Worm (Caenorhabditis elegans): Measurements from ENCODE around the gene odc-1.

Gene odc-1

DNA sequence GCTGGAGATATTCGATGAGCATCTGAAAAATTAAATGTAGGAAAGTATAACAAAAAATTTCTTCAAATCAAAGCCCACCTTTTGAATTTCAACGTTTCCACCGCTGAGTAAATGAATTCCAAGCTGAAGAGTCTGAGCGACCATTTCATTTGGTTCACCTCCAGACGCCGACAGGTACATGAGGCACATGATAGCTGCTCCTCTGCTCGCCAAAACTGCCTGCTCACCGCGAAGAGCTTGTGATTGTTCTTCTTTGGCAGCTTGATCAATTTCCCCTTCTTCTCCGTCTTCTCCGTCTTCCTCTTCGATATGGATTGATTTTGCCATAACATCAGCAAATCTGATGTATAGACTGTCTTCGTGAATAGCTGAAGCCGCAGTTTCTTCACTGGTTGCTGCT is 6.4 kb upstream of the odc-1 start:
- TF ChIP-seq daf-12 (tag; optimal IDR thresholded peaks at IDR 0.05) = no peak

DNA sequence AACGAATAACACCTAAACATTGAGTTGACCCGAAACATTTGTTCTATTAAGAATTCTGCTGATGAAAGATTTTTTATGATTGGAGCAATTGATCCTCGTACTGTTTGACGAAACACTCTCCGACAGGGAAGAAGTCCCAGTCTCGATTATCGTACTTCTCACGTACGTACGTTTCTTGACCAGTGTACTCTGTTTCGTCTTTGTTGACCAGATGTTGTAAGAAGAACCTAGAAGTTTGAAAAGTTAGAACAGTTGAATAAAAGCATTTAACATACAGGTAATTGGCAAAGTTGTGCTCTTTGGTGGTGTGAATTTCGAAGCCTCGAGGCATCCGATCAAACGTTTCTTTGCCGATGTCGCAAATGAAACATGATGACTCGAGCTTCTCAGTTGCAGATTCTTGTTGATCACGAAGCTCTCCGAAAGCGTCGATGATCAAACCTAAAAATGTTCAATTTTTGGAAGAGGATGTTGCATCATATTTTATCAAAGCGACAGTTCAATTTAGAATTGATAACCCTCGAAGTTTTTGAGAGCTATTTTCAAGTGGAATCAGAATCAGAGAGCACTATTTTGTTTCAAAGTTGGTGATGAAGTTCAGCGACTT is 2.0 kb upstream of the odc-1 start:
- TF ChIP-seq aly-2 (tag; optimal IDR thresholded peaks at IDR 0.05) (no peak), ceh-82 (tag; optimal IDR thresholded peaks at IDR 0.05) (no peak), ztf-11 (tag; optimal IDR thresholded peaks at IDR 0.05) (no peak), pha-4 (tag; optimal IDR thresholded peaks at IDR 0.05) (no peak), elt-2 (tag; optimal IDR thresholded peaks at IDR 0.05) (no peak), eor-1 (tag; optimal IDR thresholded peaks at IDR 0.05) (no peak)

DNA sequence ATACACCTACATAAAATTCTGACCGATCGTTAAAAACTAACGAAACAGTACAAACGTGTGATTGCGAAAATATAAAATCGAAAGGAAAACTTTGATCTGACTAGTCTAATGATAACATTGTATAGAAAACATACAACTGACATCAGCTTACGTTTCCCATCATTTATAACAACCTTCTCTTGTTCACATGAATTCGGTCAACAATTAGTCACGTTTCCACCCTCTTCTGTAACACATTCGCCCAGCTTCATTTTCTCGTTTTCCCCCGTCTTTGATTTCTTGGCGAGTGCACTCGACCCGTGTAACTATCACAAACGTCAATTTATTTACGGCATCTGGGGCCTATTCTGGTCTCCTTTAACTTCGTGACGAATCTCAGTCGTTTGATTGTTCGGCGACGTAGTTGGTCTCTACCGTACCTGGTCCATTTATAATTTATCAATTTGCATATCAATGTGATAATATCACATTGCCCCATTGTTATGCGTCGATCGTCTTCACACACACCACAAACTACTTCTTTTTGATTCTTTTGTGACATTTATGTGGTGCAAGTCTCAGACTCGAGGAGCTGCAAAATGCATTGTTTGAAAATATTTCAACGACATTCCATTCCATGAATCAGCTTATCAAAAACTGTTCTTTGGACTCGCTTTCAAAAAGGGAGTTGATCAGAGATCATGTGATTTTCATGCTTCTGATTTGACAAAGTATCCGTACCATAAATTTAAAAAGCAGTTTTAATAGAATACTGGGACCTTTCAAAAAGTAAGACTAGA is 980 bp upstream of the odc-1 start:
- TF ChIP-seq nhr-25 (tag; optimal IDR thresholded peaks at IDR 0.05) = peak; percentile 39
- no peak for TF ChIP-seq pqm-1 (tag; optimal IDR thresholded peaks at IDR 0.05)
- TF ChIP-seq elt-2 (tag; optimal IDR thresholded peaks at IDR 0.05) = peak; percentile 46

DNA sequence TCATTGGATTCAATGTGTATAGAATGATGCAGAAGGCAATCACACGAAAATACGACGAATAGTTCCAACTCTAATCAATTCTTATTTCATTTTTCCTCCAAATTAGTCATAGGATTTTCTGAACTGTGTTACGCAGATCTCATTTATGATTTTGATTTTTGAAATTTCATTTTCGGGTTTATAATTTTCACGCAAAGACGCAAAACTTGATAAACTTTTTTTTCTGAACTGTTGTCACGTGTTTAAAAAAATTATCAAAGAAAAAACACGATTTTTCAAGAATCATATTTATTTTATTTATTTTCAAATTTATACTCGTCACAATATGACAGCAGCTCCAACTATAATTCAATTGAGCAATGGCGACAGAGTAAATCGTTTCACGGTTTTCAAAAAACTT is 3.3 kb downstream of the odc-1 start, which contains the start of gene K11C4.1:
Gene K11C4.1 (plus strand): TSS at position 301 of the 400 bp plus-strand sequence.
- no peak for TF ChIP-seq nhr-77 (tag; optimal IDR thresholded peaks at IDR 0.05)
- no peak for TF ChIP-seq ceh-16 (tag; optimal IDR thresholded peaks at IDR 0.05)
- no peak for TF ChIP-seq mml-1 (tag; optimal IDR thresholded peaks at IDR 0.05)

DNA sequence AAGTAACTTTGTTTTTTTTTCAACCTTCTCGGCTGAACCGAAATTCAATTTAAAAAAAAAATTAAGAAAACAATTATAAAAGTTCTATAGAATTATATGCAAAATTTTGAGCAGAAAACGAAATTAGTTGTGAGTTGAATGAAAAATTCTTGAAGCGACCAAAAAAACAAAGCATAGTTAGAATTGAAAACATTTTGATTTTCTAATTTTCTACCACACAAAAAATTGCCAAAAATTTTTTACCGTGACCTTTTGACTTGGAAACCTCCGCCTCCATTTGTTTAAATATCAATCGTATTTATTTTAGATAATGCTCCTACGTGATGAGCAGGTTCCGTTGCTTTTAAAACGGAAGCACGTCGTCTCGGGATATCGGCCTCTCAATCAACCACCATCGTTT is 5.2 kb downstream of the odc-1 start, which contains the start of gene K11C4.2:
Gene K11C4.2 (plus strand): TSS at position 301 of the 400 bp plus-strand sequence.
- TF ChIP-seq ztf-4 (tag; optimal IDR thresholded peaks at IDR 0.05) (no peak), skn-1 (tag; optimal IDR thresholded peaks at IDR 0.05) (no peak), fkh-2 (tag; optimal IDR thresholded peaks at IDR 0.05) (no peak), ZK546.5 (tag; optimal IDR thresholded peaks at IDR 0.05) (no peak), nhr-43 (tag; optimal IDR thresholded peaks at IDR 0.05; ENCODE audit: poor library complexity, severe bottlenecking) (no peak), hmg-11 (tag; optimal IDR thresholded peaks at IDR 0.05) (no peak), unc-62 (GFP tag; optimal IDR thresholded peaks at IDR 0.05) (no peak), ceh-9 (tag; optimal IDR thresholded peaks at IDR 0.05) (no peak), fos-1 (tag; optimal IDR thresholded peaks at IDR 0.05) (no peak), lsy-12 (tag; optimal IDR thresholded peaks at IDR 0.05) (no peak), nhr-237 (tag; optimal IDR thresholded peaks at IDR 0.05) (no peak), ama-1 (optimal IDR thresholded peaks at IDR 0.05) (no peak), snpc-4 (tag; optimal IDR thresholded peaks at IDR 0.05) (no peak), nhr-76 (tag; optimal IDR thresholded peaks at IDR 0.05) (no peak), jun-1 (tag; optimal IDR thresholded peaks at IDR 0.05) (no peak), egl-27 (tag; optimal IDR thresholded peaks at IDR 0.05) (no peak), nhr-25 (tag; optimal IDR thresholded peaks at IDR 0.05) (no peak), pqm-1 (tag; optimal IDR thresholded peaks at IDR 0.05) (no peak), nhr-67 (tag; optimal IDR thresholded peaks at IDR 0.05) (no peak)

DNA sequence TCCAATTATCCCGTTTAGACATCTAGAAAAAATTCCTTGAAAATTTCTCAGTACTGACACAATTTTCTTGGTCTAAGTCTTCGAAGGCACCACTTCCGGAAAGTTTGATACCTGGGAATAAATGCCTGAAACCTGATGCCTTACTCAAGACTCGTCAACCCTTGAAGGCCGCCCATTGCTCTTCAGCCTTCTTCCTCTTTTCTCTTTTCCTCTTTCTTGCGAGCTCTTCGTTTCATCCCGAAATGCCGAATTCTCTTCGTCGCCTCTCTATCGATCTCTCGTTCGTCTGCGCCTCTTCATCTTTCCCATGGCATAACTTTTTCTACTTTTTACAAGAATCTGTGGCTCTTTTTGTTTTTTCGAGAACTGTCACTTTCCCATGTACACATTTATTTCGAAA is 6.3 kb downstream of the odc-1 start:
- TF ChIP-seq nhr-43 (tag; optimal IDR thresholded peaks at IDR 0.05; ENCODE audit: poor library complexity, severe bottlenecking) = no peak
- peak; percentile 48 for TF ChIP-seq nfya-1 (tag; optimal IDR thresholded peaks at IDR 0.05; ENCODE audit: insufficient read depth)

DNA sequence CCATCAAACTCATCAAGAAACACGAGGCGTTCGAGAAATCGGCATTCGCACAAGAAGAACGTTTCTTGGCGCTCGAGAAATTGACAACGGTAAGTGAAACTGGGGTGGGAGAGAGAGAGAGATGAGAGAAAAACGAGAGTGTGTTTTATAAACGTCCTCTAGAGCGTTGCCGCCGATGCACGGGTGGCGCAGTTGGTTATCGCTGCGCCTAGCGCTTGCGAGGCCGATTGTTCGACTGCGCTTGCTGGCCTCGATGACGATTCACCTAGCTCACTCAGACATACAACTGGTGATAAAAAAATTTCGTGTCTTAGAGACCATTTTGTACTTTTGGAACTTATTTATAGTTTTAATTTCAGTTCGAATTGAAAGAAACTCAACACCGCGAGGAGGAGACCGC is 11.2 kb downstream of the odc-1 start:
- TF ChIP-seq pha-4 (tag; optimal IDR thresholded peaks at IDR 0.05) (peak; percentile 47), pqm-1 (tag; optimal IDR thresholded peaks at IDR 0.05) (peak; percentile 17), mml-1 (tag; optimal IDR thresholded peaks at IDR 0.05) (no peak), unc-39 (tag; optimal IDR thresholded peaks at IDR 0.05) (no peak), ztf-11 (tag; optimal IDR thresholded peaks at IDR 0.05) (no peak), lin-15B (tag; optimal IDR thresholded peaks at IDR 0.05) (peak; percentile 10), ama-1 (optimal IDR thresholded peaks at IDR 0.05) (peak; percentile 10), ceh-16 (tag; optimal IDR thresholded peaks at IDR 0.05) (no peak), elt-2 (tag; optimal IDR thresholded peaks at IDR 0.05) (peak; percentile 54), aly-2 (tag; optimal IDR thresholded peaks at IDR 0.05) (peak; percentile 86), nhr-43 (tag; optimal IDR thresholded peaks at IDR 0.05; ENCODE audit: poor library complexity, severe bottlenecking) (peak; percentile 77), nhr-77 (tag; optimal IDR thresholded peaks at IDR 0.05) (no peak), jun-1 (tag; optimal IDR thresholded peaks at IDR 0.05) (peak; percentile 49), sea-2 (GFP tag; optimal IDR thresholded peaks at IDR 0.05) (no peak), tbx-2 (tag; optimal IDR thresholded peaks at IDR 0.05) (peak; percentile 33), ztf-4 (tag; optimal IDR thresholded peaks at IDR 0.05) (no peak), ceh-82 (tag; optimal IDR thresholded peaks at IDR 0.05) (peak; percentile 14), mdl-1 (tag; optimal IDR thresholded peaks at IDR 0.05) (no peak), lsy-12 (tag; optimal IDR thresholded peaks at IDR 0.05) (peak; percentile 73), lin-39 (tag; optimal IDR thresholded peaks at IDR 0.05) (peak; percentile 45), R02D3.7 (tag; optimal IDR thresholded peaks at IDR 0.05) (no peak), hmg-11 (tag; optimal IDR thresholded peaks at IDR 0.05) (peak; percentile 76), elt-1 (tag; optimal IDR thresholded peaks at IDR 0.05) (no peak), unc-62 (GFP tag; optimal IDR thresholded peaks at IDR 0.05) (no peak), snpc-4 (tag; optimal IDR thresholded peaks at IDR 0.05) (no peak)

Measured in whole organism, L3 larva.